Worm (Caenorhabditis elegans): ENCODE results near the gene ver-1.

DNA sequence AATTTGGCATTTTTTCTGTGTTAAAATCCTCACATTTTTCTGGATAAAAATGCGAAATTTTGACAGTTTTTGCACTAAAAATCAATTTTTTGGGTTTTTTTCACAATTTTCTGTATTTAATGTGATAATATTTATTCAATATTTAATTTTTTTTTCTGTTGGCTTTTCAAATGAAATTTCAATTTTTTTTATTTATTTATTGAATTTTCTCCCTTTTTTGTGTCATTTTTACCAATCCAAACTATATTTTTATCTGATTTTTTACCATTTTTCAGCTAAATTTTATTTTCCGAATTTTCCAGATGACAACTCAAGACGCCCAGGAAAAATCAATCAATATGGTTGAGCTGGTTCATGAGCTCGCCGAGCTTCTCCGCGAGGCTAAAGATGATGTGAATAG is 37.5 kb downstream of the ver-1 start, which contains the start of gene F40G9.17:
- TF ChIP-seq tbx-8 (GFP tag; optimal IDR thresholded peaks at IDR 0.05), result no peak
- no peak for TF ChIP-seq elt-3 (tag; optimal IDR thresholded peaks at IDR 0.05)
- no peak for TF ChIP-seq unc-39 (tag; optimal IDR thresholded peaks at IDR 0.05)
- no peak for TF ChIP-seq sptf-1 (tag; optimal IDR thresholded peaks at IDR 0.05)
- no peak for TF ChIP-seq lin-13 (tag; optimal IDR thresholded peaks at IDR 0.05)
- no peak for TF ChIP-seq lsy-2 (tag; optimal IDR thresholded peaks at IDR 0.05)
- TF ChIP-seq hlh-1 (tag; optimal IDR thresholded peaks at IDR 0.05), result no peak
- TF ChIP-seq elt-1 (tag; optimal IDR thresholded peaks at IDR 0.05; ENCODE audit: borderline replicate concordance, insufficient read depth), result no peak
- TF ChIP-seq snpc-4 (tag; optimal IDR thresholded peaks at IDR 0.05), result no peak
